Fruit fly (Drosophila melanogaster): Measurements from ENCODE around the gene CG43078.

CG43078 gene

DNA sequence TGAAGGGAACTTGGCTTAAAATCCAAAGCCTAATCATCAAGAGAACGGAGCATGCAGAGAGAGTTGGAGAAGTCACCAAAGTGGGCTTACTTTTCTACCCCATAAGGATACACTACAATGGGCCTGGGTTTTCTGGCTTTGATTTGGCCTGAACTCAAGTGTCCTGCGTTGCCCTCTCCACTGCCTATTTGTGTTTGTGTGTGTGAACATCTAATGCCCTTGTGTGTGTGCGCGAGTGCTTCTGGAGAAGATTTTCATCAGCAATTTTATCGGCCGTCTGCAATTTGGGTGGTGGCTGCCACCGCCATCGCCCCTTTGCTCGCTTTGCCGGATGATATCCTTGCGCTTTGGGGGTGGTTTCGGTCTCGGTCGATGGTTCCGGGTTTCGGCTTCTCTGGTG, 16.0 kb upstream of the CG43078 start:
- TF ChIP-seq GATAd (GFP tag; optimal IDR thresholded peaks at IDR 0.05) (no peak), Abd-B (GFP tag; optimal IDR thresholded peaks at IDR 0.05) (no peak), CG9705 (GFP tag; optimal IDR thresholded peaks at IDR 0.05) (no peak), Hr78 (GFP tag; optimal IDR thresholded peaks at IDR 0.05) (no peak), usp (GFP tag; optimal IDR thresholded peaks at IDR 0.05) (no peak), jim (GFP tag; optimal IDR thresholded peaks at IDR 0.05) (no peak), dmrt93B (GFP tag; optimal IDR thresholded peaks at IDR 0.05) (no peak), N (GFP tag; optimal IDR thresholded peaks at IDR 0.05) (no peak), pan (optimal IDR thresholded peaks at IDR 0.05) (no peak), ey (GFP tag; optimal IDR thresholded peaks at IDR 0.05) (no peak), Jra (GFP tag; optimal IDR thresholded peaks at IDR 0.05) (no peak), lola (GFP tag; optimal IDR thresholded peaks at IDR 0.05) (no peak), HLH106 (tag; optimal IDR thresholded peaks at IDR 0.05) (no peak), Myc (optimal IDR thresholded peaks at IDR 0.05) (no peak), fru (GFP tag; optimal IDR thresholded peaks at IDR 0.05) (no peak), CrebA (GFP tag; optimal IDR thresholded peaks at IDR 0.05; ENCODE audit: borderline replicate concordance) (no peak)

DNA sequence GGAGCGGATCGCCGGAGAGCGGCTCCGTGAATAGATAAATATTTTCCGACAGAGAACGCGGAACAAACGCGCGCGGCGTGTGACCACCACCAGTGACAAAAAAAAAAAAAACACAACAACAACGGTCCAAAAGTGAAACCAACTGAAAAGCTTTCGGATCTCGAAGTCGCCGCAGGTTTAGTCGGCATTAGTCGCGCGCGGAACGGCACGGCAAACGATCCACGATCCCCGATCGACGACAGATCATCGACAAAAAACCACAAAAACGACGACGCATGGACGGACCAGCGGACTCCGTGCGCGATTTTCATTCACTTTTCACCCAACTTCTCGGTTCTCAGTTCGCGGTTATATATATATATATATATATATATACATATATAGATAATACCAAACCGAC, 1.9 kb downstream of the CG43078 start:
- TF ChIP-seq jim (GFP tag; optimal IDR thresholded peaks at IDR 0.05) (no peak), h (GFP tag; optimal IDR thresholded peaks at IDR 0.05) (peak; percentile 22), Myc (optimal IDR thresholded peaks at IDR 0.05) (no peak), CrebA (GFP tag; optimal IDR thresholded peaks at IDR 0.05; ENCODE audit: borderline replicate concordance) (no peak), lola (GFP tag; optimal IDR thresholded peaks at IDR 0.05) (no peak), N (GFP tag; optimal IDR thresholded peaks at IDR 0.05) (no peak), psq (GFP tag; optimal IDR thresholded peaks at IDR 0.05) (no peak), dl (GFP tag; optimal IDR thresholded peaks at IDR 0.05; ENCODE audit: insufficient read depth in 1 of 2, partially characterized antibody in 2 of 2) (no peak)

DNA sequence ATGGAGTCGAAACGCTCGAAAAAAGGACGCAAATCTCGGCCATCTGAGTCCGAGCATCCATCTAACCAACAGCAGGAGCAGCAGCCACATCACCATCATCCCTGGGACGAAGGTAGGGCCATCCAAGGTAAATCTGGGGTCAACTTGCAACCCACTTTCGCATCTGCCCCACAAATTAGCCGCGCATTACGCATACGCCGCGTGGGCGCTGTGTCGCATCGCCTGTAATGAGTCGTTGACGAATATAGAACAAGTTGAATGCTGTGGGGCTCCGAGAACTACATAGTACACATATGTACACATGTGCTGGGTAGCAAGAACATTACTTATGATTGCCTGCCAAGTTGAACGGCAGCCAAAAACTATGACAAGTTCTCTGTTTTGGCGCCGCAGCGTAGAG, 2.9 kb downstream of the CG43078 start:
- TF ChIP-seq Vsx2 (GFP tag; optimal IDR thresholded peaks at IDR 0.05; ENCODE audit: partially characterized antibody) (no peak), Dif (GFP tag; optimal IDR thresholded peaks at IDR 0.05; ENCODE audit: partially characterized antibody) (no peak), rgr (GFP tag; optimal IDR thresholded peaks at IDR 0.05) (no peak), HLH106 (tag; optimal IDR thresholded peaks at IDR 0.05) (no peak), h (GFP tag; optimal IDR thresholded peaks at IDR 0.05) (no peak), CrebA (GFP tag; optimal IDR thresholded peaks at IDR 0.05; ENCODE audit: borderline replicate concordance) (no peak), Sp1 (GFP tag; optimal IDR thresholded peaks at IDR 0.05) (no peak), Abd-B (GFP tag; optimal IDR thresholded peaks at IDR 0.05) (no peak), lola (GFP tag; optimal IDR thresholded peaks at IDR 0.05) (no peak), dsf (GFP tag; optimal IDR thresholded peaks at IDR 0.05; ENCODE audit: borderline replicate concordance) (no peak), Hr83 (GFP tag; optimal IDR thresholded peaks at IDR 0.05; ENCODE audit: poor library complexity, severe bottlenecking) (no peak), pan (optimal IDR thresholded peaks at IDR 0.05) (no peak)

DNA sequence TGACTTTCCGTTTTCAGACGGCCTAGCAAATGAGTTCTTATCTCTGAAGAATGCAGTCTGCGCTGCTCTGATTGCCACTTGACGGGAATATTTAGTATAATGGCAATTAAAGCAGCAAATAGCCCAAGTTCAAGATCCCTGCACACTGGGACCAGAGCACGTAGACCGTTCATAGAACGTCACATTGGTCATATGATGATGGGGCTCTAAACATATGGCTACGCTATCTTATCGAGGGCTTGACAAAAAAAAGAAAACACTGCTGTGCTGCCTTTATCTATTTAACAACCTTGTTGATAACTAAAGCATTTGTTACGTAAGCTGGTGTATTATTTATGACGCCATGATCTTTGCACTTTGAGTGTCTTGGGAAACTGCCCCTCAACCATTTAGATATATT, 4.2 kb downstream of the CG43078 start:
- TF ChIP-seq rgr (GFP tag; optimal IDR thresholded peaks at IDR 0.05): no peak
- no peak for TF ChIP-seq sv (GFP tag; optimal IDR thresholded peaks at IDR 0.05)
- no peak for TF ChIP-seq usp (GFP tag; optimal IDR thresholded peaks at IDR 0.05)
- TF ChIP-seq br (GFP tag; optimal IDR thresholded peaks at IDR 0.05): peak; percentile 45
- peak; percentile 55 for TF ChIP-seq CrebA (GFP tag; optimal IDR thresholded peaks at IDR 0.05; ENCODE audit: borderline replicate concordance)
- TF ChIP-seq lola (GFP tag; optimal IDR thresholded peaks at IDR 0.05): no peak
- TF ChIP-seq h (GFP tag; optimal IDR thresholded peaks at IDR 0.05): no peak
- TF ChIP-seq Vsx2 (GFP tag; optimal IDR thresholded peaks at IDR 0.05; ENCODE audit: partially characterized antibody): peak; percentile 32
- no peak for TF ChIP-seq dl (GFP tag; optimal IDR thresholded peaks at IDR 0.05; ENCODE audit: insufficient read depth in 1 of 2, partially characterized antibody in 2 of 2)
- no peak for TF ChIP-seq Dfd (GFP tag; optimal IDR thresholded peaks at IDR 0.05)
- no peak for TF ChIP-seq N (GFP tag; optimal IDR thresholded peaks at IDR 0.05)
- TF ChIP-seq dmrt93B (GFP tag; optimal IDR thresholded peaks at IDR 0.05): no peak
- no peak for TF ChIP-seq Jra (GFP tag; optimal IDR thresholded peaks at IDR 0.05)
- no peak for TF ChIP-seq Sp1 (GFP tag; optimal IDR thresholded peaks at IDR 0.05)
- TF ChIP-seq Rel (GFP tag; optimal IDR thresholded peaks at IDR 0.05): no peak
- no peak for TF ChIP-seq Rel (tag; optimal IDR thresholded peaks at IDR 0.05)

DNA sequence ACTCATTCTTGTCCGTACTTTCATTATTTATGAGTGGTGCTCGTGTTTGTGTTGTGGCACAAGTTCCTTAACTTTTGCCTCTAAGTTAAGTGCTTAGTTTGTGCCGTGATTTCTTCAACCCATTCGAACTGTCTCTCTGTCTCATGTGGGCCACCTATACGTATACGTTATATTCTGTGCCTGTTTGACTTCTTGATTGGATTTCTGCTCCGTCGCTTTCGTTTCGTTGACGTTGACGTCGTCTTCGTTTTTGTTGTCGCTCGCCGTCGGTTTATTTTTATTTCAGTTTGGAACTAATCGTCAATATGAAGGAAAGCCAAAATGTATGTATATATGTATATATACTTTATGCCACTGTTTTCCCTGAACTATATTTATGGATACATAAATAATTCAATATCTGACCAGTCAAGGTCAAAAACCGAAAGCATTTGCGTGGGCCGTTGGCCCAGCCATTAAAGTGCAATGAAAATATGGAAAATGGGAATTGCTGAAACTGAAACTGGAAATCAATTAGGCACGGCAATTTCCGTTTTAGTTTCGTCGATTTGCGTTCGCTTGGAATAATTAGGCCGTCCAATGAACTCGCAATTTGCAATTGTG, 5.6 kb downstream of the CG43078 start:
- no peak for TF ChIP-seq brk (GFP tag; optimal IDR thresholded peaks at IDR 0.05)
- no peak for TF ChIP-seq lola (GFP tag; optimal IDR thresholded peaks at IDR 0.05)
- TF ChIP-seq GATAd (GFP tag; optimal IDR thresholded peaks at IDR 0.05): no peak
- no peak for TF ChIP-seq CG9705 (GFP tag; optimal IDR thresholded peaks at IDR 0.05)
- TF ChIP-seq Vsx2 (GFP tag; optimal IDR thresholded peaks at IDR 0.05; ENCODE audit: partially characterized antibody): no peak
